Worm (Caenorhabditis elegans) whole organism, early embryonic: Measurements from ENCODE around the gene F31B9.2.

ENCODE experiments used
- F13C5.2 ChIP-seq: sonication (generic microtip); optimal IDR thresholded peaks from 2 replicates; lab custom pipeline; 2017; ENCODE audit warnings: mild to moderate bottlenecking, missing genetic modification characterization, inconsistent platforms, missing compliant biosample characterization
- ama-1 ChIP-seq: fragments of 150-350 bp; optimal IDR thresholded peaks from 2 replicates; lab custom pipeline; 2014
- ceh-36 ChIP-seq: sonication (generic microtip); optimal IDR thresholded peaks from 2 replicates; lab custom pipeline; 2016; ENCODE audit warnings: missing genetic modification characterization, inconsistent platforms, missing compliant biosample characterization
- scrt-1 ChIP-seq: fragments of 200-800 bp; sonication (Bioruptor generic); IDR thresholded peaks from 2 replicates; pipeline ENCODE4 v1.3.6; 2022; ENCODE audit warnings: missing genetic modification characterization, missing compliant biosample characterization
- tbx-11 ChIP-seq: fragments of 200-800 bp; sonication (Bioruptor generic); IDR thresholded peaks from 2 replicates; pipeline ENCODE4 v1.3.6; 2022; ENCODE audit warnings: missing genetic modification characterization, missing compliant biosample characterization

DNA sequence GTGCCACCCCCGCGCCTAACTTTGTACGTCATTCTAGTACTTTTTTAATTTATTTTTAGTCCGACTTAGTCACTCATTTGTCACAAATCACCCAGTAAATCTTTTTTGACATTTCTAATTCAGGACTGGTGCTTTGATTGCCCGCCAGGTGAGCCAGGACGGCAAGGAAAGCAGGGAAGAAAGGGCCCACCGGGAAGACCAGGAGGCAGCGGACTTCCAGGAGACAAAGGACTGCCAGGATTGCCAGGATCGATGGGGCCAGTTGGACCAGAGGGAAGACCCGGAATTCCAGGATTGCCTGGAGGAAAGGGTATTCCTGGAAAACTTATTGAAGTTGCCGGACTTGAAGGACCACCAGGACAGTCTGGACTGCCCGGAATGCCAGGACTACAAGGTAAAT, 35.9 kb downstream of the F31B9.2 start:
- TF ChIP-seq F13C5.2 (tag; lab: Kevin White, UChicago) = no peak
- TF ChIP-seq ceh-36 (tag; lab: Kevin White, UChicago) = no peak
- no peak for TF ChIP-seq scrt-1
- no peak for TF ChIP-seq tbx-11
- no peak for TF ChIP-seq ama-1 (lab: Kevin White, UChicago)
